Worm (Caenorhabditis elegans): ENCODE data around the gene T25F10.1.

ce11 chrV:6731594-6731993 is 36.7 kb upstream of the T25F10.1 start, which contains the start of gene grl-9:
- TF ChIP-seq nhr-76 (tag; optimal IDR thresholded peaks at IDR 0.05) = no peak
- no peak for TF ChIP-seq zag-1 (tag; optimal IDR thresholded peaks at IDR 0.05)
- no peak for TF ChIP-seq lin-13 (GFP tag; optimal IDR thresholded peaks at IDR 0.05)
- TF ChIP-seq nhr-77 (tag; optimal IDR thresholded peaks at IDR 0.05) = no peak
- no peak for TF ChIP-seq tlp-1 (tag; optimal IDR thresholded peaks at IDR 0.05)
- no peak for TF ChIP-seq unc-62 (GFP tag; optimal IDR thresholded peaks at IDR 0.05)
- TF ChIP-seq snpc-4 (tag; optimal IDR thresholded peaks at IDR 0.05) = no peak
- no peak for TF ChIP-seq zip-4 (GFP tag; optimal IDR thresholded peaks at IDR 0.05)
